Worm (Caenorhabditis elegans) whole organism, L1 larva: Measurements from ENCODE around the gene srx-105.

Experiments
- C04F5.9 ChIP-seq: sonication (generic microtip); optimal IDR thresholded peaks from 2 replicates; lab custom pipeline; 2016; ENCODE audit warnings: missing genetic modification characterization, missing compliant biosample characterization
- C34B4.2 ChIP-seq: sonication (generic microtip); optimal IDR thresholded peaks from 2 replicates; lab custom pipeline; 2017; ENCODE audit warnings: mild to moderate bottlenecking, missing genetic modification characterization, missing compliant biosample characterization
- F16B12.6 ChIP-seq: fragments of 150-350 bp; optimal IDR thresholded peaks from 2 replicates; lab custom pipeline; 2014; ENCODE audit warnings: missing biosample characterization, missing genetic modification characterization
- alr-1 ChIP-seq: fragments of 200-800 bp; sonication (Bioruptor generic); optimal IDR thresholded peaks from 2 replicates; lab custom pipeline; 2018; ENCODE audit warnings: borderline replicate concordance, mild to moderate bottlenecking, missing genetic modification characterization, missing compliant biosample characterization
- ceh-63 ChIP-seq: fragments of 200-800 bp; sonication (Bioruptor generic); optimal IDR thresholded peaks from 2 replicates; lab custom pipeline; 2018; ENCODE audit warnings: mild to moderate bottlenecking, missing genetic modification characterization, missing compliant biosample characterization
- ces-1 ChIP-seq: fragments of 150-350 bp; optimal IDR thresholded peaks from 2 replicates; lab custom pipeline; 2014; ENCODE audit warnings: missing biosample characterization, missing genetic modification reagents, missing genetic modification characterization
- dpl-1 ChIP-seq, 3 experiments: fragments of 150-350 bp in 2 of 3; sonication (generic microtip) in 1 of 3; optimal IDR thresholded peaks; 2 replicates each; lab custom pipeline; 2014 to 2017; ENCODE audit warnings: missing biosample characterization in 3 of 3, missing genetic modification characterization in 3 of 3, missing genetic modification reagents in 3 of 3
- efl-1 ChIP-seq, 4 experiments: fragments of 150-350 bp; optimal IDR thresholded peaks in 3 of 4; peaks in 1 of 4; 1 replicate in 1 of 4; 2 replicates in 3 of 4; lab custom pipeline; 2014; ENCODE audit warnings: missing biosample characterization in 2 of 4, missing genetic modification characterization in 2 of 4, missing genetic modification reagents in 2 of 4
- egl-13 ChIP-seq: sonication (generic microtip); optimal IDR thresholded peaks from 2 replicates; lab custom pipeline; 2016; ENCODE audit warnings: missing genotype, missing genetic modification reagents, missing genetic modification characterization, missing compliant biosample characterization
- egl-27 ChIP-seq, 2 experiments: fragments of 150-350 bp in 1 of 2; sonication (generic microtip); optimal IDR thresholded peaks; 3 replicates each; lab custom pipeline; 2017 to 2018; ENCODE audit warnings: missing biosample characterization in 2 of 2, missing genetic modification characterization in 2 of 2, missing genetic modification reagents in 2 of 2
- grh-1 ChIP-seq: fragments of 200-800 bp; sonication (Bioruptor generic); IDR thresholded peaks from 2 replicates; pipeline ENCODE4 v1.3.6; 2022; ENCODE audit warnings: missing genetic modification reagents, missing genetic modification characterization, missing compliant biosample characterization
- hlh-17 ChIP-seq: fragments of 200-800 bp; sonication (Bioruptor generic); optimal IDR thresholded peaks from 2 replicates; lab custom pipeline; 2018; ENCODE audit warnings: missing genetic modification characterization, mild to moderate bottlenecking, missing compliant biosample characterization, moderate library complexity, borderline replicate concordance
- hlh-4 ChIP-seq: sonication (generic microtip); optimal IDR thresholded peaks from 2 replicates; lab custom pipeline; 2016; ENCODE audit warnings: mild to moderate bottlenecking, missing genetic modification characterization, missing compliant biosample characterization
- irx-1 ChIP-seq: sonication (generic microtip); optimal IDR thresholded peaks from 2 replicates; lab custom pipeline; 2016; ENCODE audit warnings: missing genetic modification characterization, missing compliant biosample characterization
- lin-13 ChIP-seq: fragments of 150-350 bp; optimal IDR thresholded peaks from 2 replicates; lab custom pipeline; 2014; ENCODE audit warnings: missing biosample characterization, missing genetic modification reagents, missing genetic modification characterization
- lin-15B ChIP-seq: fragments of 150-350 bp; sonication (generic microtip); optimal IDR thresholded peaks from 3 replicates; lab custom pipeline; 2014; ENCODE audit warnings: missing biosample characterization, missing genetic modification characterization
- lin-39 ChIP-seq: fragments of 150-350 bp; optimal IDR thresholded peaks from 2 replicates; lab custom pipeline; 2014; ENCODE audit warnings: missing biosample characterization, missing genetic modification reagents, missing genetic modification characterization
- lir-3 ChIP-seq: sonication (generic microtip); optimal IDR thresholded peaks from 2 replicates; lab custom pipeline; 2016; ENCODE audit warnings: mild to moderate bottlenecking, missing genetic modification characterization, moderate library complexity, missing compliant biosample characterization; ENCODE audit not compliant: poor library complexity
- lsy-2 ChIP-seq, 2 experiments: fragments of 150-350 bp; optimal IDR thresholded peaks; 2 replicates each; lab custom pipeline; 2014; ENCODE audit warnings: missing biosample characterization in 2 of 2, missing genetic modification characterization in 2 of 2
- mdl-1 ChIP-seq, 2 experiments: fragments of 150-350 bp; optimal IDR thresholded peaks; 2 replicates each; lab custom pipeline; 2014 to 2017; ENCODE audit warnings: missing biosample characterization in 2 of 2, missing genetic modification characterization in 2 of 2, inconsistent platforms in 1 of 2
- mef-2 ChIP-seq: fragments of 150-350 bp; optimal IDR thresholded peaks from 2 replicates; lab custom pipeline; 2014; ENCODE audit warnings: missing biosample characterization, missing genetic modification characterization
- mep-1 ChIP-seq: fragments of 150-350 bp; optimal IDR thresholded peaks from 2 replicates; lab custom pipeline; 2014; ENCODE audit warnings: missing biosample characterization, missing genetic modification characterization
- nhr-11 ChIP-seq: fragments of 150-350 bp; optimal IDR thresholded peaks from 2 replicates; lab custom pipeline; 2014; ENCODE audit warnings: missing biosample characterization, missing genetic modification characterization
- nhr-77 ChIP-seq: fragments of 150-350 bp; optimal IDR thresholded peaks from 2 replicates; lab custom pipeline; 2014; ENCODE audit warnings: missing biosample characterization, missing genetic modification characterization
- nhr-85 ChIP-seq: sonication (generic microtip); peaks from one replicate; lab custom pipeline; 2016; ENCODE audit warnings: missing genetic modification characterization, inconsistent platforms, missing compliant biosample characterization
- pag-3 ChIP-seq: sonication (generic microtip); optimal IDR thresholded peaks from 2 replicates; lab custom pipeline; 2017; ENCODE audit warnings: missing genetic modification characterization, mild to moderate bottlenecking, missing compliant biosample characterization, antibody characterized with exemption, borderline replicate concordance; ENCODE audit not compliant: insufficient read depth
- pax-3 ChIP-seq: fragments of 200-800 bp; sonication (Bioruptor generic); optimal IDR thresholded peaks from 2 replicates; lab custom pipeline; 2018; ENCODE audit warnings: mild to moderate bottlenecking, missing genetic modification characterization, moderate library complexity, missing compliant biosample characterization
- pqm-1 ChIP-seq: sonication (generic microtip); optimal IDR thresholded peaks from 3 replicates; lab custom pipeline; 2017; ENCODE audit warnings: missing biosample characterization, missing genetic modification characterization
- skn-1 ChIP-seq: fragments of 150-350 bp; optimal IDR thresholded peaks from 2 replicates; lab custom pipeline; 2014; ENCODE audit warnings: missing biosample characterization, missing genetic modification characterization
- snpc-4 ChIP-seq: fragments of 150-350 bp; optimal IDR thresholded peaks from 2 replicates; lab custom pipeline; 2014; ENCODE audit warnings: missing biosample characterization, missing genetic modification characterization
- unc-130 ChIP-seq: fragments of 150-350 bp; optimal IDR thresholded peaks from 2 replicates; lab custom pipeline; 2017; ENCODE audit warnings: missing biosample characterization, missing genetic modification characterization, inconsistent platforms
- unc-62 ChIP-seq: fragments of 150-350 bp; optimal IDR thresholded peaks from 2 replicates; lab custom pipeline; 2014; ENCODE audit warnings: missing biosample characterization, missing genetic modification reagents, missing genetic modification characterization
- unc-86 ChIP-seq: sonication (generic microtip); optimal IDR thresholded peaks from 2 replicates; lab custom pipeline; 2016; ENCODE audit warnings: missing genetic modification characterization, missing compliant biosample characterization
- unc-98 ChIP-seq: fragments of 200-800 bp; sonication (Bioruptor generic); IDR thresholded peaks from 2 replicates; pipeline ENCODE4 v1.3.6; 2022; ENCODE audit warnings: missing genetic modification characterization, missing compliant biosample characterization
- vab-15 ChIP-seq: sonication (generic microtip); optimal IDR thresholded peaks from 2 replicates; lab custom pipeline; 2017; ENCODE audit warnings: missing genotype, mild to moderate bottlenecking, missing genetic modification characterization, missing compliant biosample characterization
- xbp-1 ChIP-seq: sonication (generic microtip); optimal IDR thresholded peaks from 2 replicates; lab custom pipeline; 2016; ENCODE audit warnings: missing genetic modification characterization, missing compliant biosample characterization
- zip-4 ChIP-seq: fragments of 200-800 bp; sonication (Bioruptor generic); optimal IDR thresholded peaks from 2 replicates; lab custom pipeline; 2018; ENCODE audit warnings: mild to moderate bottlenecking, missing genetic modification characterization, moderate library complexity, missing compliant biosample characterization
- ztf-11 ChIP-seq, 2 experiments: sonication (generic microtip); optimal IDR thresholded peaks; 2 replicates each; lab custom pipeline; 2016 to 2017; ENCODE audit warnings: missing genetic modification characterization in 2 of 2, missing biosample characterization in 1 of 2, missing compliant biosample characterization in 1 of 2

Gene srx-105

ce11 chrII:3682770-3683234, 18.4 kb downstream of the srx-105 start, which contains the start of gene F19B10.1 (continued):
- TF ChIP-seq grh-1 (GFP tag; lab: Robert Waterston, UW) (0 out of 2 replicates have a peak, but pooled peaks have one; percentile 20), hlh-4 (tag; lab: Kevin White, UChicago) (no peak), nhr-77 (tag; lab: Kevin White, UChicago) (peak; percentile 36), mdl-1 (tag; optimal IDR thresholded peaks at IDR 0.05; lab: Kevin White, UChicago) (peak in 1 of 2 experiments; percentile 93), irx-1 (tag; lab: Kevin White, UChicago) (peak; percentile 59), unc-86 (peak; percentile 15), lin-39 (tag; lab: Kevin White, UChicago) (peak; percentile 73), unc-130 (tag; lab: Kevin White, UChicago) (peak; percentile 94), pqm-1 (no peak), nhr-85 (peak; percentile 91), hlh-17 (GFP tag; lab: Kevin White, UChicago) (no peak), lir-3 (tag; lab: Kevin White, UChicago) (peak; percentile 68), unc-98 (GFP tag; lab: Robert Waterston, UW) (no peak), ztf-11 (tag; optimal IDR thresholded peaks at IDR 0.05; lab: Kevin White, UChicago) (peak in 1 of 2 experiments; percentile 2), skn-1 (peak; percentile 67), ceh-63 (no peak), lin-15B (tag; lab: Kevin White, UChicago) (peak; percentile 52), lsy-2 (tag; optimal IDR thresholded peaks at IDR 0.05; lab: Kevin White, UChicago) (peak; percentile 86 to 87), efl-1 (optimal IDR thresholded peaks at IDR 0.05; lab: Kevin White, UChicago) (peak; percentile 74 to 94), efl-1 (GFP tag; optimal IDR thresholded peaks at IDR 0.05 in 1 of 2; lab: Kevin White, UChicago) (peak; percentile 93 to 99), egl-27 (tag; optimal IDR thresholded peaks at IDR 0.05; lab: Kevin White, UChicago) (no peak), pag-3 (tag; lab: Kevin White, UChicago) (peak; percentile 20), C04F5.9 (tag; lab: Kevin White, UChicago) (peak; percentile 60), xbp-1 (peak; percentile 68), snpc-4 (tag; lab: Kevin White, UChicago) (peak; percentile 68), dpl-1 (GFP tag; optimal IDR thresholded peaks at IDR 0.05; lab: Kevin White, UChicago) (peak; percentile 88 to 95 (median 94)), ces-1 (GFP tag; lab: Kevin White, UChicago) (no peak), F16B12.6 (peak; percentile 97), pax-3 (no peak), mef-2 (tag; lab: Kevin White, UChicago) (no peak), unc-62 (GFP tag; lab: Kevin White, UChicago) (no peak)
- TF ChIP-seq, all 84 proteins: peak for 45

ce11 chrII:3681365-3682083, 19.7 kb downstream of the srx-105 start, which contains the start of gene F19B10.10:
TSS of gene F19B10.10 (minus strand) at chrII:3681415.
- no peak for TF ChIP-seq lin-13
- TF ChIP-seq nhr-11, result no peak
- TF ChIP-seq vab-15 (tag; lab: Kevin White, UChicago), result no peak
- TF ChIP-seq alr-1, result no peak
- no peak for TF ChIP-seq C34B4.2
- TF ChIP-seq, all 84 proteins: peak for 0

DNA sequence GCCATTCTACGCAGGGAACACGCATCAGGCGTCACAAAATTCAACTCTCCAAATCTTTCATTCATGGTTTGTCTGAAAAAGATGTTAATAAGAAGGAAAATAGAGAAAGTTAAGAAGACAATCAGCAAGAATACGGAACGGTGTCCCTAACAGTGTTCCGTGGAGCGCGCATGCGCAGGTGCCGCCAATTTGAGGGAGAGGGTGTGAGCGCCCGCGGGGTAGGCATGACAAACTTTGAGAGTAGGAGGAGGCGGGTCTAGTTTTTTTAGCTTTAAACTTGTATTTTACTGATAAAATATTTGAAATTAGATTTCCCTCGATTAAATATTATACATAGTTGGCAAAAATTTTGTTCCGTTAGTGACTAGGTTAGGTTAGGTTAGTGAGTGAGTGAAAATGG, 20.8 kb downstream of the srx-105 start:
- TF ChIP-seq zip-4 (GFP tag; lab: Kevin White, UChicago) (no peak), mep-1 (tag; lab: Kevin White, UChicago) (no peak), egl-13 (tag; lab: Kevin White, UChicago) (no peak), hlh-17 (GFP tag; lab: Kevin White, UChicago) (no peak), irx-1 (tag; lab: Kevin White, UChicago) (no peak)
